Worm (Caenorhabditis elegans) whole organism, L4 larva: ENCODE data around the gene col-154.

ENCODE experiments used
- Y75B8A.6 ChIP-seq: fragments of 200-800 bp; sonication (Bioruptor generic); IDR thresholded peaks from 2 replicates; pipeline ENCODE4 v1.3.6; 2022; ENCODE audit warnings: missing genetic modification reagents, missing genetic modification characterization, missing compliant biosample characterization
- ZK337.2 ChIP-seq: fragments of 200-800 bp; sonication (Bioruptor generic); IDR thresholded peaks from 2 replicates; pipeline ENCODE4 v1.3.6; 2022; ENCODE audit warnings: missing genetic modification reagents, missing genetic modification characterization, missing compliant biosample characterization
- aha-1 ChIP-seq: fragments of 150-350 bp; peaks from one replicate; lab custom pipeline; 2014; ENCODE audit warnings: missing biosample characterization, missing genetic modification characterization
- ceh-44 ChIP-seq: fragments of 200-800 bp; sonication (Bioruptor generic); IDR thresholded peaks from 2 replicates; pipeline ENCODE4 v1.3.6; 2022; ENCODE audit warnings: missing genetic modification reagents, missing genetic modification characterization, missing compliant biosample characterization
- ceh-62 ChIP-seq: sonication (generic microtip); optimal IDR thresholded peaks from 2 replicates; lab custom pipeline; 2017; ENCODE audit warnings: missing biosample characterization, missing genetic modification characterization
- ces-1 ChIP-seq: fragments of 150-350 bp; sonication (generic microtip); optimal IDR thresholded peaks from 4 replicates; lab custom pipeline; 2014; ENCODE audit warnings: missing biosample characterization, missing genetic modification reagents, missing genetic modification characterization
- dmd-8 ChIP-seq: fragments of 200-800 bp; sonication (Bioruptor generic); IDR thresholded peaks from 2 replicates; pipeline ENCODE4 v1.3.6; 2022; ENCODE audit warnings: missing genetic modification characterization, missing compliant biosample characterization
- dmd-9 ChIP-seq: fragments of 200-800 bp; sonication (Bioruptor generic); IDR thresholded peaks from 2 replicates; pipeline ENCODE4 v1.3.6; 2022; ENCODE audit warnings: missing genetic modification reagents, missing genetic modification characterization, missing compliant biosample characterization
- dve-1 ChIP-seq: sonication (generic microtip); optimal IDR thresholded peaks from 2 replicates; lab custom pipeline; 2017; ENCODE audit warnings: antibody characterized with exemption, mild to moderate bottlenecking, missing genetic modification characterization, missing compliant biosample characterization; ENCODE audit not compliant: insufficient read depth
- egl-27 ChIP-seq: sonication (generic microtip); optimal IDR thresholded peaks from 3 replicates; lab custom pipeline; 2017; ENCODE audit warnings: missing biosample characterization, missing genetic modification reagents, missing genetic modification characterization
- fkh-10 ChIP-seq: fragments of 150-350 bp; optimal IDR thresholded peaks from 2 replicates; lab custom pipeline; 2014; ENCODE audit warnings: missing biosample characterization, missing genetic modification reagents, missing genetic modification characterization
- gei-8 ChIP-seq: fragments of 200-800 bp; sonication (Bioruptor generic); optimal IDR thresholded peaks from 2 replicates; lab custom pipeline; 2018; ENCODE audit warnings: mild to moderate bottlenecking, missing genetic modification characterization, missing compliant biosample characterization
- hmg-1.1 ChIP-seq: fragments of 200-800 bp; sonication (Bioruptor generic); IDR thresholded peaks from 2 replicates; pipeline ENCODE4 v1.3.6; 2022; ENCODE audit warnings: missing genetic modification reagents, missing genetic modification characterization, missing compliant biosample characterization
- jun-1 ChIP-seq: fragments of 150-350 bp; optimal IDR thresholded peaks from 2 replicates; lab custom pipeline; 2014; ENCODE audit warnings: missing biosample characterization, missing genetic modification reagents, missing genetic modification characterization
- lim-7 ChIP-seq: fragments of 200-800 bp; sonication (Bioruptor generic); IDR thresholded peaks from 2 replicates; pipeline ENCODE4 v1.3.6; 2022; ENCODE audit warnings: missing genetic modification characterization, missing compliant biosample characterization
- lin-29 ChIP-seq: fragments of 200-800 bp; sonication (Bioruptor generic); IDR thresholded peaks from 2 replicates; pipeline ENCODE4 v1.3.6; 2022; ENCODE audit warnings: missing genetic modification reagents, missing genetic modification characterization, missing compliant biosample characterization
- lir-3 ChIP-seq: sonication (generic microtip); optimal IDR thresholded peaks from 2 replicates; lab custom pipeline; 2016; ENCODE audit warnings: mild to moderate bottlenecking, missing genetic modification characterization, missing compliant biosample characterization
- madf-9 ChIP-seq: fragments of 200-800 bp; sonication (Bioruptor generic); conservative IDR thresholded peaks from 2 replicates; pipeline ENCODE4 v1.3.6; 2022; ENCODE audit warnings: missing genetic modification reagents, missing genetic modification characterization, missing compliant biosample characterization
- mxl-3 ChIP-seq: fragments of 200-800 bp; sonication (Bioruptor generic); optimal IDR thresholded peaks from 2 replicates; lab custom pipeline; 2018; ENCODE audit warnings: mild to moderate bottlenecking, missing genetic modification characterization, missing compliant biosample characterization
- nhr-10 ChIP-seq: fragments of 150-350 bp; optimal IDR thresholded peaks from 2 replicates; lab custom pipeline; 2014; ENCODE audit warnings: missing biosample characterization, missing genetic modification characterization
- nhr-102 ChIP-seq: sonication (generic microtip); optimal IDR thresholded peaks from 2 replicates; lab custom pipeline; 2016; ENCODE audit warnings: mild to moderate bottlenecking, missing genetic modification characterization, moderate library complexity, missing compliant biosample characterization
- nhr-237 ChIP-seq: sonication (generic microtip); optimal IDR thresholded peaks from 2 replicates; lab custom pipeline; 2017; ENCODE audit warnings: missing biosample characterization, missing genetic modification characterization
- nhr-42 ChIP-seq: fragments of 200-800 bp; sonication (Bioruptor generic); IDR thresholded peaks from 2 replicates; pipeline ENCODE4 v1.3.6; 2022; ENCODE audit warnings: missing genetic modification characterization, missing compliant biosample characterization
- nhr-48 ChIP-seq: sonication (generic microtip); optimal IDR thresholded peaks from 2 replicates; lab custom pipeline; 2016; ENCODE audit warnings: mild to moderate bottlenecking, missing genetic modification characterization, missing compliant biosample characterization
- nhr-6 ChIP-seq: fragments of 150-350 bp; optimal IDR thresholded peaks from 2 replicates; lab custom pipeline; 2014; ENCODE audit warnings: missing biosample characterization, missing genetic modification characterization
- nhr-76 ChIP-seq: fragments of 150-350 bp; optimal IDR thresholded peaks from 2 replicates; lab custom pipeline; 2014; ENCODE audit warnings: missing biosample characterization, missing genetic modification characterization
- pqm-1 ChIP-seq: sonication (generic microtip); optimal IDR thresholded peaks from 2 replicates; lab custom pipeline; 2017; ENCODE audit warnings: missing biosample characterization, missing genetic modification characterization
- saeg-2 ChIP-seq: fragments of 200-800 bp; sonication (Bioruptor generic); IDR thresholded peaks from 2 replicates; pipeline ENCODE4 v1.3.6; 2022; ENCODE audit warnings: missing genetic modification reagents, missing genetic modification characterization, missing compliant biosample characterization
- skn-1 ChIP-seq: fragments of 150-350 bp; optimal IDR thresholded peaks from 2 replicates; lab custom pipeline; 2014; ENCODE audit warnings: missing biosample characterization, missing genetic modification characterization
- snpc-4 ChIP-seq: fragments of 150-350 bp; optimal IDR thresholded peaks from 2 replicates; lab custom pipeline; 2014; ENCODE audit warnings: missing biosample characterization, missing genetic modification characterization
- unc-62 ChIP-seq, 3 experiments: fragments of 150-350 bp in 1 of 3; sonication (generic microtip); optimal IDR thresholded peaks in 2 of 3; peaks in 1 of 3; 1 replicate in 1 of 3; 2 replicates in 2 of 3; lab custom pipeline; 2014 to 2017; ENCODE audit warnings: missing biosample characterization in 3 of 3, missing genetic modification characterization in 3 of 3, missing genetic modification reagents in 3 of 3, missing genotype in 1 of 3
- ztf-11 ChIP-seq: fragments of 150-350 bp; optimal IDR thresholded peaks from 2 replicates; lab custom pipeline; 2014; ENCODE audit warnings: missing biosample characterization, missing genetic modification characterization

col-154 gene

DNA sequence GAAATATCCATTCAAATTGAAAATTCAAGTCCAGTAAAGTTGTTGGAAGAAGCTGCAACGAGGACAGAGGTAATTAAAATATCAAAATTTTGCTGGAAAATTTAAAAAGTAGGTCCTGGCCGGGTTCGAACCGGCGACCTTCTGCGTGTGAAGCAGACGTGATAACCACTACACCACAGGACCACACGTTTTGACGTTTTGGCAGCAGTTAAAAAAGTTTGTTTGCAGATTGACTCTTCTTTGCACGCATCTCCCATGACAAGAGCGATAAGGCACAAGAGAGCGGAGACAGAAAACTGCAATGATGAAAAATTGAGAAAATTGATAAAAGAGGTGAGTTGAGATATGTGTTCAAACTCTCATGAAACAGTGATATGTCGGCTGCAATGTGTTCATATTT lies 27.0 kb downstream of the col-154 start (continued):
- no peak for TF ChIP-seq nhr-102 (tag; lab: Kevin White, UChicago)
- TF ChIP-seq ztf-11 (tag; lab: Kevin White, UChicago): no peak

DNA sequence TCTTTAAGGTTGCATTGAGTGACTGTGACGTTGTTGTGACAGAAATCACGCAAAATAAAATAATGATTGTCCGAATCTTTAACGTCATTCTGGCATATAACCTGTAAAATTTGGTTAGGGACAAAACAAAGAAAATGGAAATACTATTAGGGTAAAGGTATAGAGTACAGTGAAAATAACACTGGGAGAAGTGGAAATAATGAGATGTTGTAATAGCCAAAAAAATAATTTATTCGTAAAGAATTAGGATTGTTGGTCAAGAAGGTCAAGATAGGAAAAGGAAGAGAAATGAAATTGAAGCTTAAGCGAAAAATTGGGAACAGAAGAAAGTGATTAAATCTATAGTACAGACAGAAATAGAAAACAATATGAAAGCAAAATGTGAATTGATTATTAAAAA lies 29.9 kb downstream of the col-154 start, which contains the start of gene deg-3:
deg-3 (minus strand) TSS at position 101 of the 400 bp plus-strand sequence.
- TF ChIP-seq dmd-8 (GFP tag; lab: Robert Waterston, UW) (no peak), skn-1 (tag; lab: Kevin White, UChicago) (no peak), gei-8 (GFP tag; lab: Kevin White, UChicago) (no peak), lir-3 (tag; lab: Kevin White, UChicago) (no peak), egl-27 (tag; lab: Kevin White, UChicago) (no peak), ceh-44 (GFP tag; lab: Robert Waterston, UW) (no peak), jun-1 (tag; lab: Kevin White, UChicago) (no peak)

DNA sequence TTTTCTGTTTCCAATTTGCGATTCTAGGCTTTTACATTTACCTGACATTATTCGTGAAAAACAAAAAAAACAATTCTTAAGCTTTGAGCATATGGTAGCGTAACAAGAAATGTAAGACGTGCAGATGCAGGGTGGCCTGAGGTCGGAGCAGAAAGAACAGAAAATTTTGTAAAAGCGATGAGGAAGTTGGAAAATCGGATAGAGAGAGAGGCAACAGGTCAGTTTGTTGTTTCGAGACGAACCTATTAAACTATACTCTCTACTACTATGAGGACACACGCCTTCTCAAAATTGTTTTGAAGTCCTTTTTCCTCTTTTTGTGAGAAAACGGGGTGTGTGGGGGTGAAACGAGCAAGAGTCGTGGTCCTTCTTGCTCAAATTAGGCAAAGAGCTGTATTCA lies 36.4 kb downstream of the col-154 start, which contains the start of gene des-2:
des-2 (minus strand) TSS at position 101 of the 400 bp plus-strand sequence.
- TF ChIP-seq jun-1 (tag; lab: Kevin White, UChicago) (no peak), lin-29 (GFP tag; lab: Robert Waterston, UW) (no peak), pqm-1 (tag; lab: Kevin White, UChicago) (no peak), ceh-44 (GFP tag; lab: Robert Waterston, UW) (no peak), nhr-10 (tag; lab: Kevin White, UChicago) (no peak)
- TF ChIP-seq, all 104 proteins: peak for 0

DNA sequence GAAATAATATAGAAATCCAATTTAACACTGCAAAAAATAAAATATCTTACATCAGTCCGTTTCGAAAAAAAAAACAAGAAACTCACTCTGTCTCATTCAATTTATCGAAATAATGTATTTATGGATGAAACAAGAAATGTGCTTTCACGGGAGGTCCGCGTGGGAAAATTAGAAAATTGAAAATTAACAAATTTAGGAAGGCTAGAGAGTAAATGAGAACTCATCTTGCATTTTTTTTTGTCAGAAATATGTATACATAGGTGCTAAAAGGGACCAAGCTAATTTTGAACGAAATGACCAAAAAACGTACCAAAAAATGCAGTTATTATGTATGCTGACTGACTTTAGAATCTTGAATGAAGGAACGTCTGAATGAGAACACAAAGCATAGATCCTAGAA lies 39.4 kb downstream of the col-154 start, which contains the start of gene T26H10.2:
T26H10.2 (minus strand) TSS at position 101 of the 400 bp plus-strand sequence.
- TF ChIP-seq ZK337.2 (GFP tag; lab: Robert Waterston, UW) (no peak), nhr-237 (tag; lab: Kevin White, UChicago) (no peak), lim-7 (GFP tag; lab: Robert Waterston, UW) (no peak), snpc-4 (no peak), Y75B8A.6 (GFP tag; lab: Robert Waterston, UW) (no peak), madf-9 (no peak), dve-1 (tag; lab: Kevin White, UChicago) (no peak), egl-27 (tag; lab: Kevin White, UChicago) (no peak), aha-1 (tag; lab: Kevin White, UChicago) (no peak), nhr-6 (no peak), nhr-76 (tag; lab: Kevin White, UChicago) (no peak), ztf-11 (tag; lab: Kevin White, UChicago) (no peak), ceh-62 (tag; lab: Kevin White, UChicago) (no peak)

DNA sequence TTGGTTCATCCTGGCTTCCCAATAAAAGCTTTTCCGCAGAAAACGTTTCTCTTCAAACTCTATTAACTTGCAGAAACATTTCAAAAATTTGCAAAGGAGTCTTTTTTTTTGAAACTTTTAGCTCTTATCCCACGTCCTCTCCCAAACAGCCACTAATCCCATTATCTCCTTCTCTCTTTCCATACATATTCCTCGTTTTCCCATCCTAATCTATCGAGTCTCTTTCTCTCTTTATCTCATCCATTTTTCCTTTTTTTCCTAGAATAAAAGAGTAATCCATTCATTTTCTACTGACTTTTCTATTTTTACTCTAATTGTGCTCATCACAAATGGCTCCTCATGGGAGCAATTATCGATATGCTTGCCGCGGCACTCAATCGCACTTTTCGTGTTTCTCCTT lies 43.6 kb downstream of the col-154 start:
- TF ChIP-seq ces-1 (GFP tag; lab: Kevin White, UChicago) (peak; percentile 71), dmd-9 (no peak), saeg-2 (no peak), nhr-48 (tag; lab: Kevin White, UChicago) (no peak), nhr-102 (tag; lab: Kevin White, UChicago) (no peak)
- TF ChIP-seq, all 104 proteins: peak for 1

DNA sequence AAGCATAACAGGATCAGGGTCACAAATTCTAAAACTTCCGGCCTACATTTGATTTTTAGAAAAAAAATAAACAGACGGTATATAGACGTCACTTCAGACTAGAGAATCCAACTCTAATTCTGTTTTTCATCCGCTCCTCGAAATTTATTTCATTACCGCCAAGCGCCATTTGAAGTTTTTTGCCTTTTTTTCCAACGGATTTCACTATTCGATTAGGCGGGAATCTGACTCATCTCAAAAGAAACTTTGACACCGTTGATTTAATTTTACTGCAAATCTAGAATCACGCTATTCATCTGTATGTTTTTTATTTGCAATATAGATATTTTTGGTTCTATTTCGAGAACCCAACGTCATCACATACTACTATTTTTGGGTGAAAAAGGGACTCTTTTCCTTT lies 45.7 kb downstream of the col-154 start:
- peak; percentile 17 for TF ChIP-seq fkh-10 (GFP tag; lab: Kevin White, UChicago)
- TF ChIP-seq hmg-1.1: no peak

DNA sequence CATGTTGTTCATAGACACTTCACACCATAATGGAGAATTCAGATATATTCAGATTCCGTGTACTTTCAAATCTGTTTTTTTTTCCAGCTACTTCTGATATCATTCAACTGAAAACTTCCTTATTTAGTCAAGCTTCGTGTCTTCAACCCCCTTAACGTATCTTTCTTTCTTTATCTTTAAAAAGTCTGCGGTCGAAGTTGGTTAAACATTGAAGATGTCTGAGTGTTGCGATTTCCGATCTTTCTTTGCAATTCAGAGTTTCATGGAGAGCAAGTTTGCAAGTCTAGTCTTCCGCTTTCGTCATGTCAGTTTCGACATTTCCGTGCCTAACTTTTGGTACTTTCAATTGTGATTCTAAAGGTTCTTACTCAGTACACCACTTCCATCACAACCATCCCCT lies 50.1 kb downstream of the col-154 start:
- TF ChIP-seq nhr-42 (GFP tag; lab: Robert Waterston, UW) (no peak), fkh-10 (GFP tag; lab: Kevin White, UChicago) (no peak), mxl-3 (GFP tag; lab: Kevin White, UChicago) (no peak), nhr-237 (tag; lab: Kevin White, UChicago) (no peak), unc-62 (GFP tag; optimal IDR thresholded peaks at IDR 0.05 in 1 of 2; lab: Kevin White, UChicago) (peak in 1 of 2 experiments; percentile 91), unc-62 (tag; optimal IDR thresholded peaks at IDR 0.05; lab: Kevin White, UChicago) (no peak)
